Fruit fly (Drosophila melanogaster) whole organism, wandering third instar larva: Measurements from ENCODE around the gene CG6661.

Source experiments
- Hnf4 ChIP-seq: fragments of 200-800 bp; sonication (Bioruptor generic); optimal IDR thresholded peaks from 2 replicates; lab custom pipeline; 2016; ENCODE audit warnings: missing biosample characterization, mild to moderate bottlenecking, missing genetic modification characterization
- Sp1 ChIP-seq: fragments of 200-800 bp; sonication (Bioruptor generic); optimal IDR thresholded peaks from 3 replicates; lab custom pipeline; 2019; ENCODE audit warnings: missing biosample characterization, mild to moderate bottlenecking, missing genetic modification characterization, moderate library complexity
- dmrt93B ChIP-seq: fragments of 200-800 bp; sonication (Bioruptor generic); optimal IDR thresholded peaks from 2 replicates; lab custom pipeline; 2018; ENCODE audit warnings: missing biosample characterization, mild to moderate bottlenecking, missing genetic modification characterization
- jim ChIP-seq: fragments of 175-275, 200-325 bp; sonication (Bioruptor generic); optimal IDR thresholded peaks from 2 replicates; lab custom pipeline; 2016; ENCODE audit warnings: missing biosample characterization, mild to moderate bottlenecking, missing genetic modification characterization
- lola ChIP-seq: fragments of >200 bp; optimal IDR thresholded peaks from 2 replicates; lab custom pipeline; 2017; ENCODE audit warnings: missing biosample characterization, missing genetic modification characterization
- pan ChIP-seq: fragments of >200 bp; optimal IDR thresholded peaks from 2 replicates; lab custom pipeline; 2017
- woc ChIP-seq: sonication (Bioruptor generic); optimal IDR thresholded peaks from 2 replicates; lab custom pipeline; 2016; ENCODE audit warnings: missing biosample characterization, mild to moderate bottlenecking, missing genetic modification characterization

DNA sequence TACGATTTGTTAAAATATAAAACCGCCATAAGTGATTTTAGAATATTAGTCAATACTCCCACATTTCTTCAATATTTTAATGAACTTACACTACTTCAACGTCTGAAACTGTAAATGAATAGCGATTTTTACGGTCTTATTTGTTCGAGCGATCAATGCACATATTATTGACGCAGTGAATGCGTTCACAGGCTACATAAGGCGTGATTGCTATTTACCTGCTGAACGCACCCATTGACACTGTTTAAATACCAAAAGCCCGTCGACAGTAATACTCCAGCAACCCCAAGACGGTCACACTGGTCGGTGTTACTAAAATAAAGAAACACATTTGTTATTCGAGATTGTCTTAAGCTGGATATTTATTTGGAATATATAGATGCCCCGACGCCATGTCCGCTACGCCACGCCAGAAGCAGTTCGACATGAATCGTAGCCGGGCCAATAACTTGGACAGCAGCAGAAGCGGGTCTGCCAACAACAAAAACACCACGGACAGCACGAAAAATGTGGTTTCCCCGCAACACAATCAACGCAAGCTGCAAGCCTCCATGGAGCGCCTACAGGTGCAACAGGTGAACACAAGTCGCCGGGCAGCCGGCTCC, 16.5 kb downstream of the CG6661 start, which contains the start of gene CG6833:
- TF ChIP-seq pan (lab: Kevin White, UChicago) (no peak), dmrt93B (no peak), jim (GFP tag; lab: Kevin White, UChicago) (peak; percentile 9), Hnf4 (no peak), lola (no peak), Sp1 (peak; percentile 29), woc (GFP tag; lab: Kevin White, UChicago) (peak; percentile 75)
